Fruit fly (Drosophila melanogaster): Measurements from ENCODE around the gene CG4911.

CG4911 gene

DNA sequence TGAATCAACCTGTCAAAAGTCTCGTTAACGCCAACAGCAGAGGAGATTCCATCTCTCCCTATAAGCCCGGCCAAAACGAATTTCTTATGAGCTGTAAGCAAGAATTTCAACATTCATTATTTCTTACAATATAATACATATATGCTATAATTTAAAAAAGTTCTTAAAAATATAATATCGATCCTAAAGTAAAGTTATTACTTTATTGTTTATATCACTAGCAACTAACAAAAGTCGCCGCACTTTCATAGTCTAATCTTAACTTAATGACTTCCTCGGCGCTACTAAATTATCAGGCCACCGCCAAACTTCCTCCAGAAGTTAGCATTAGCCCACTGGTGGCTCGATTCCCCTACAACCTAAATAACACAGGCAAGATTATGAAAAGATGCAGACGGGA is 39.0 kb downstream of the CG4911 start (continued):
- TF ChIP-seq CG14441 (GFP tag; IDR thresholded peaks at IDR 0.05) (no peak), CTCF (GFP tag; optimal IDR thresholded peaks at IDR 0.05) (no peak), salm (tag; optimal IDR thresholded peaks at IDR 0.05) (no peak), CG8924 (tag; optimal IDR thresholded peaks at IDR 0.05) (peak; percentile 33), Blimp-1 (GFP tag; optimal IDR thresholded peaks at IDR 0.05) (peak; percentile 22), vvl (GFP tag; IDR thresholded peaks at IDR 0.05) (no peak), gfzf (GFP tag; optimal IDR thresholded peaks at IDR 0.05) (no peak), nmo (GFP tag; optimal IDR thresholded peaks at IDR 0.05) (peak; percentile 60), CoRest (tag; optimal IDR thresholded peaks at IDR 0.05) (peak; percentile 42), CG5953 (GFP tag; IDR thresholded peaks at IDR 0.05) (no peak), Ada2b (GFP tag; IDR thresholded peaks at IDR 0.05) (no peak)

DNA sequence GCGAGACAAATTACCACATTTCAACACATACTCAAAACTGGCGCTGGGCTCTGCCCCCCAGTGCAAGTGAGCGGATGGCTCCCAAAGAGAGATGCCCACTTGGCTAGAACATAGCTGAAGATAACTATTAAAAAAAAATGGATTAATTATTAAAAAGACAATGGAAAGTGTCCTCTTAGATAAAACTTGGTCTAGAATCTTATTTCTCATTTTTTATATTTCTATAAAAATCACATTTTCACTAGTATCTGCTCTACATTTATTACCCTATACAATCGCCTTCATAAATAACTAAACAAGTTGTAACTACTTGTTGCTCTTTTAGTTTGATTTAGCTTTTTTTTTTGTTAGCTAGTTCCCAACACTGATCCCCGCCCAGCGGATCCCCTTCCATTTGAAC is 39.7 kb downstream of the CG4911 start:
- peak; percentile 37 for TF ChIP-seq Oli (tag; optimal IDR thresholded peaks at IDR 0.05)
- TF ChIP-seq CG10959 (GFP tag; IDR thresholded peaks at IDR 0.05): 0 out of 2 replicates have a peak, but pooled peaks have one; percentile 8
- TF ChIP-seq CkIIα-i1 (GFP tag; IDR thresholded peaks at IDR 0.05): no peak
- no peak for TF ChIP-seq tna (GFP tag; IDR thresholded peaks at IDR 0.05; ENCODE audit: partially characterized antibody)
- TF ChIP-seq dmrt11E (tag; optimal IDR thresholded peaks at IDR 0.05): peak; percentile 58
- no peak for TF ChIP-seq CrebB (tag; optimal IDR thresholded peaks at IDR 0.05)
- TF ChIP-seq CG12942 (GFP tag; optimal IDR thresholded peaks at IDR 0.05): no peak
- TF ChIP-seq unc-4 (GFP tag; IDR thresholded peaks at IDR 0.05; ENCODE audit: partially characterized antibody): no peak
- peak; percentile 0 for TF ChIP-seq CG6654 (GFP tag; optimal IDR thresholded peaks at IDR 0.05)
- TF ChIP-seq Bdp1 (GFP tag; optimal IDR thresholded peaks at IDR 0.05): no peak
- no peak for TF ChIP-seq luna (GFP tag; optimal IDR thresholded peaks at IDR 0.05)
- TF ChIP-seq Stat92E (GFP tag; optimal IDR thresholded peaks at IDR 0.05): peak in 1 of 3 experiments; percentile 34
- no peak for TF ChIP-seq CG16813 (GFP tag; IDR thresholded peaks at IDR 0.05; ENCODE audit: partially characterized antibody)
- no peak for TF ChIP-seq HmgD (GFP tag; optimal IDR thresholded peaks at IDR 0.05)
- TF ChIP-seq scrt (GFP tag; optimal IDR thresholded peaks at IDR 0.05): no peak
- no peak for TF ChIP-seq CG15601 (tag; optimal IDR thresholded peaks at IDR 0.05)
- no peak for TF ChIP-seq run (tag; optimal IDR thresholded peaks at IDR 0.05)
- TF ChIP-seq H15 (GFP tag; IDR thresholded peaks at IDR 0.05): no peak
- TF ChIP-seq sens (GFP tag): peak; percentile 69
- TF ChIP-seq CoRest (tag; optimal IDR thresholded peaks at IDR 0.05): peak; percentile 19
- TF ChIP-seq CG11398 (GFP tag; optimal IDR thresholded peaks at IDR 0.05): no peak
- TF ChIP-seq sens-2 (GFP tag; IDR thresholded peaks at IDR 0.05): no peak
- TF ChIP-seq CG3407 (GFP tag; optimal IDR thresholded peaks at IDR 0.05): no peak
- no peak for TF ChIP-seq cg (GFP tag; optimal IDR thresholded peaks at IDR 0.05)
- TF ChIP-seq CG18262 (tag; optimal IDR thresholded peaks at IDR 0.05): peak; percentile 28
- TF ChIP-seq ATbp (GFP tag; optimal IDR thresholded peaks at IDR 0.05): no peak
- TF ChIP-seq slou (GFP tag; optimal IDR thresholded peaks at IDR 0.05): no peak
- no peak for TF ChIP-seq CG6791 (GFP tag; IDR thresholded peaks at IDR 0.05; ENCODE audit: partially characterized antibody)
- no peak for TF ChIP-seq lilli (GFP tag; optimal IDR thresholded peaks at IDR 0.05)
- no peak for TF ChIP-seq CG2120 (GFP tag; optimal IDR thresholded peaks at IDR 0.05)
- TF ChIP-seq MESR4 (GFP tag; optimal IDR thresholded peaks at IDR 0.05): no peak
- TF ChIP-seq CG13424 (tag; optimal IDR thresholded peaks at IDR 0.05): peak; percentile 25
- TF ChIP-seq Gsc (GFP tag; IDR thresholded peaks at IDR 0.05): no peak
- no peak for TF ChIP-seq CG18764 (GFP tag; optimal IDR thresholded peaks at IDR 0.05)
- TF ChIP-seq gcm2 (GFP tag; optimal IDR thresholded peaks at IDR 0.05): no peak
- no peak for TF ChIP-seq Pdp1 (GFP tag; optimal IDR thresholded peaks at IDR 0.05)
- TF ChIP-seq gfzf (GFP tag; optimal IDR thresholded peaks at IDR 0.05): no peak
- no peak for TF ChIP-seq CG2129 (GFP tag; IDR thresholded peaks at IDR 0.05; ENCODE audit: partially characterized antibody)
- no peak for TF ChIP-seq CG3995 (GFP tag; optimal IDR thresholded peaks at IDR 0.05)
- TF ChIP-seq CG13624 (GFP tag; optimal IDR thresholded peaks at IDR 0.05): no peak
- 0 out of 2 replicates have a peak, but pooled peaks have one; percentile 31 for TF ChIP-seq CG6689 (GFP tag; IDR thresholded peaks at IDR 0.05)
